Fruit fly (Drosophila melanogaster): ENCODE data around the gene CG11638.

The CG11638 gene

DNA sequence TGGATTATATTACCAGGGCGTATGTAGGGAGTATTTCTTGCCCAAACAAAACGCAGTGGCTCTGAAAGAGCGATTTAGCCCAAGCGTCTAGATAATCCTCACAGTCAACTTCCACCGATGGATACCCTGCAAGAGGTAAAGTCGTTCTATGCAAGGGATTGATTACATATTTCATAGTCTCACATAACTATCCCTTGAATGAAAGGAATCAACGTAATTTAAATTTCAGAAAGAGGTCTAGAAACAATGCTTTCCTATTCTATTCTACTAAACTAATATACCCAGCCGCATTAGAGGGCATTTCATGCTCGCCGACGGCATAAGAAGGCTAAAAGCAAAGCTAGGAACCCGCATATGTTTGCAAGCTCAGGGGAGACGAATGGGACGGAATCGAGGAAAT is 59.7 kb downstream of the CG11638 start (continued):
- TF ChIP-seq CG7839 (tag; optimal IDR thresholded peaks at IDR 0.05) = peak; percentile 63
- TF ChIP-seq ATbp (GFP tag; optimal IDR thresholded peaks at IDR 0.05) = no peak
- TF ChIP-seq CG11504 (tag; optimal IDR thresholded peaks at IDR 0.05) = peak; percentile 62
- no peak for TF ChIP-seq CG15073 (GFP tag; optimal IDR thresholded peaks at IDR 0.05)
- TF ChIP-seq tin (GFP tag; optimal IDR thresholded peaks at IDR 0.05) = no peak
- no peak for TF ChIP-seq dmrt11E (tag; optimal IDR thresholded peaks at IDR 0.05)
- TF ChIP-seq CG8924 (tag; optimal IDR thresholded peaks at IDR 0.05) = peak; percentile 37
- TF ChIP-seq ato (GFP tag; IDR thresholded peaks at IDR 0.05; ENCODE audit: partially characterized antibody) = no peak
- no peak for TF ChIP-seq slou (GFP tag; optimal IDR thresholded peaks at IDR 0.05)
- TF ChIP-seq CG9932 (GFP tag; IDR thresholded peaks at IDR 0.05) = peak; percentile 49
- TF ChIP-seq D (optimal IDR thresholded peaks at IDR 0.05) = no peak
- TF ChIP-seq D (GFP tag; optimal IDR thresholded peaks at IDR 0.05) = no peak
- TF ChIP-seq ken (GFP tag; IDR thresholded peaks at IDR 0.05) = 0 out of 3 replicates have a peak, but pooled peaks have one; percentile 37
- TF ChIP-seq scrt (GFP tag; optimal IDR thresholded peaks at IDR 0.05) = no peak
- TF ChIP-seq CG18599 (GFP tag; optimal IDR thresholded peaks at IDR 0.05) = peak; percentile 84
- TF ChIP-seq knrl (GFP tag; IDR thresholded peaks at IDR 0.05; ENCODE audit: partially characterized antibody) = no peak
- no peak for TF ChIP-seq CG43689 (GFP tag; IDR thresholded peaks at IDR 0.05)
- no peak for TF ChIP-seq HLH54F (GFP tag; optimal IDR thresholded peaks at IDR 0.05)
- 0 out of 3 replicates have a peak, but pooled peaks have one; percentile 35 for TF ChIP-seq CG3726 (GFP tag; IDR thresholded peaks at IDR 0.05)
- TF ChIP-seq CG7357 (GFP tag; IDR thresholded peaks at IDR 0.05) = no peak
- TF ChIP-seq CG6683 (GFP tag; optimal IDR thresholded peaks at IDR 0.05) = peak; percentile 6
- TF ChIP-seq CG15601 (tag; optimal IDR thresholded peaks at IDR 0.05) = no peak
- TF ChIP-seq CG34376 (GFP tag; optimal IDR thresholded peaks at IDR 0.05) = no peak
- TF ChIP-seq CG11456 (GFP tag; IDR thresholded peaks at IDR 0.05) = 0 out of 3 replicates have a peak, but pooled peaks have one; percentile 53
- no peak for TF ChIP-seq Vsx1 (GFP tag; optimal IDR thresholded peaks at IDR 0.05)
- peak; percentile 21 for TF ChIP-seq ind (GFP tag; optimal IDR thresholded peaks at IDR 0.05)
- TF ChIP-seq otp (GFP tag; IDR thresholded peaks at IDR 0.05) = no peak
- peak; percentile 15 for TF ChIP-seq CG30403 (GFP tag; optimal IDR thresholded peaks at IDR 0.05)
- peak; percentile 32 for TF ChIP-seq oc (tag; optimal IDR thresholded peaks at IDR 0.05)
- TF ChIP-seq Aef1 (GFP tag; IDR thresholded peaks at IDR 0.05) = no peak
- TF ChIP-seq gcm (GFP tag; optimal IDR thresholded peaks at IDR 0.05) = no peak
- no peak for TF ChIP-seq CG15479 (GFP tag; optimal IDR thresholded peaks at IDR 0.05)
- TF ChIP-seq CG11247 (GFP tag; IDR thresholded peaks at IDR 0.05) = 0 out of 2 replicates have a peak, but pooled peaks have one; percentile 20
- no peak for TF ChIP-seq ac (GFP tag; optimal IDR thresholded peaks at IDR 0.05)
- TF ChIP-seq jigr1 (GFP tag; IDR thresholded peaks at IDR 0.05) = no peak
- TF ChIP-seq Rfx (GFP tag; IDR thresholded peaks at IDR 0.05) = peak; percentile 54
- peak; percentile 48; the same call in 1 of the 2 replicates for TF ChIP-seq CG14441 (GFP tag; IDR thresholded peaks at IDR 0.05)
- TF ChIP-seq YL-1 (GFP tag; optimal IDR thresholded peaks at IDR 0.05) = no peak
- no peak for TF ChIP-seq Usf (GFP tag; optimal IDR thresholded peaks at IDR 0.05)
- peak; percentile 67; the same call in 2 of the 3 replicates for TF ChIP-seq dysf (GFP tag; IDR thresholded peaks at IDR 0.05)
- no peak for TF ChIP-seq CG12155 (GFP tag; optimal IDR thresholded peaks at IDR 0.05)
- TF ChIP-seq CG9609 (GFP tag; optimal IDR thresholded peaks at IDR 0.05) = peak; percentile 9
- TF ChIP-seq CG31224 (GFP tag; IDR thresholded peaks at IDR 0.05) = no peak
- TF ChIP-seq CG2712 (tag; optimal IDR thresholded peaks at IDR 0.05) = peak; percentile 27
- TF ChIP-seq Med (GFP tag) = peak; percentile 87
- TF ChIP-seq CG18764 (GFP tag; optimal IDR thresholded peaks at IDR 0.05) = no peak
- no peak for TF ChIP-seq chinmo (GFP tag; IDR thresholded peaks at IDR 0.05; ENCODE audit: partially characterized antibody)
- TF ChIP-seq prd (optimal IDR thresholded peaks at IDR 0.05) = no peak
- peak; percentile 52; the same call in 2 of the 3 replicates for TF ChIP-seq prd (GFP tag; IDR thresholded peaks at IDR 0.05)
- peak; percentile 47; the same call in 1 of the 2 replicates for TF ChIP-seq CG14014 (GFP tag; IDR thresholded peaks at IDR 0.05)
- TF ChIP-seq CG17359 (tag; optimal IDR thresholded peaks at IDR 0.05) = peak; percentile 56
